Worm (Caenorhabditis elegans): ENCODE data around the gene nrf-5.
A peak's percentile ranks its signal among the peaks of the same experiment; 100 is the strongest.

Gene nrf-5

DNA sequence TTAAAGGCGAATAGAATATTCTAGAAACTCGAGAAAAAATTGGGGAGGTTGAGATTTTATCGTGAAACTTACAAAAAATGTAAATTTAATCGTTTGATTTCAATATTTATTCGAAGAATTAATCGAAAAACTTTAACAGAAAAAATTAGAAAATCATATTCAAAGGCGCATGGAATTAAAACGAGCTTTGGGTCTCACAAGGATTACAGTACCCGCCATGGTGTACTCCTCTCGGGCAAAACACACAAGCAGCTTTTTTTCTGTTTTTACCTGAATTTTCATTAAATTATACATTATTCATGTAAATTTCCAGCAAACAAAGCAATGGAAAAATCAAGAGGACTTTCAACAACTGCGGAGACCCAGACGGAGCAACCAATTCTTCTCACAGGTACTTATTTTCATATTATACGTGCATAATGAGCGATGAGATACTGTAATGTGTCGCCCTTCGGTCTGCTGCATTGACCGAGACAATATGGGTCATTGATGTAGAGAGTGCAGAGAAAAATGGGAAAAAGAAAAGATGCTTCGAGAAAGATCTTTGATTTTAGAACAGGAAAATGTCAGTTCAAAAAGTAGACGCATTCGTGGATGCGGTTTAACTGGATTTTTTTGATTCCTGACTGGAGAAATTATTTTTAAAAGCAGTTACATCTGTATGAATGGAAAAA is 40.7 kb upstream of the nrf-5 start, which contains the start of the genes F53C11.4 and F53C11.5 (continued):
- TF ChIP-seq nhr-20 (tag; optimal IDR thresholded peaks at IDR 0.05) (peak; percentile 49), blmp-1 (tag; optimal IDR thresholded peaks at IDR 0.05) (peak; percentile 63), pag-3 (tag; optimal IDR thresholded peaks at IDR 0.05; ENCODE audit: borderline replicate concordance, insufficient read depth) (no peak), jun-1 (tag; optimal IDR thresholded peaks at IDR 0.05) (peak; percentile 30), nhr-47 (tag; optimal IDR thresholded peaks at IDR 0.05) (no peak)

DNA sequence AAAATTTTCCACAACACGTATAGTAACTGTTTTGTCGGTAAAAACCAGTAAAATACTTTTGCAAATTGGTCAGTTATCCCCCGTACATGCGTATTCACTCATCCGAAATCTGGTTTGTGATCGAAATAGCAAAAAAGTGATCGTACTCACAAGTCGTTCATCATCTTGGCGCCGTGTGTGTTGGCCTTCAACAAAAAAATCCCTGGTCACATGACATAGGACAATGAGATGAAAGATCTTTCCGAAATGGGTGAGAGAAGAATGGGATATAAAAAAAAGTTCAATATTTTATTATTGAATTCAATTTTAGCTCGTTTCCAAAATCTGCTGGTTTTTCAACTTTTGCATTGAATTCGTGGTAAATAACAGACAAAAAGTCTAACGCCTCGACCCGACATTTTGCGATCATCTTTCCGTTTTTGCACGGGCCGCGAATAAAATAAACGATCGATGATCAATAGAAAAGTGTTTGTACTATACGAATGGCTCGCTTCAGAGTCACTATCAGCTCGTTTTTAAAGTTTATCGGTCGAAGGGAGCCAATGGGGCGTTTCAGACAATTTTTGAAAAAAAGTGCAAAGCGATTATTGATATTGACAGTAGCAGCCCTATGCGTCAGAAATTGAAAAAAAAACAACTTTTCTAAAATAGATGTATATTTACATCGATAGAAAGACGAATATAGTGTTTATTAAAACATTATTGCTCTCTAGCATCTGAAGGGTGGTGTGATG is 40.0 kb upstream of the nrf-5 start:
- TF ChIP-seq lir-3 (tag; optimal IDR thresholded peaks at IDR 0.05; ENCODE audit: poor library complexity) (peak; percentile 31), C34B4.2 (tag; optimal IDR thresholded peaks at IDR 0.05) (no peak), efl-1 (optimal IDR thresholded peaks at IDR 0.05) (no peak), efl-1 (GFP tag; optimal IDR thresholded peaks at IDR 0.05 in 1 of 2) (peak in 1 of 2 experiments; percentile 91), elt-3 (tag; optimal IDR thresholded peaks at IDR 0.05) (peak in 1 of 6 experiments; percentile 15), fkh-10 (GFP tag; optimal IDR thresholded peaks at IDR 0.05) (no peak), nhr-90 (tag; optimal IDR thresholded peaks at IDR 0.05; ENCODE audit: poor library complexity) (peak; percentile 51), ceh-8 (GFP tag; optimal IDR thresholded peaks at IDR 0.05) (no peak), ama-1 (optimal IDR thresholded peaks at IDR 0.05) (peak; percentile 23), dpl-1 (GFP tag; optimal IDR thresholded peaks at IDR 0.05) (peak in 1 of 3 experiments; percentile 48), nhr-19 (GFP tag; conservative IDR thresholded peaks at IDR 0.05) (peak; percentile 69), unc-130 (tag; optimal IDR thresholded peaks at IDR 0.05) (peak; percentile 24), lsy-2 (tag; optimal IDR thresholded peaks at IDR 0.05) (peak in 1 of 2 experiments; percentile 57), elt-2 (tag; optimal IDR thresholded peaks at IDR 0.05) (peak; percentile 23), nhr-47 (tag; optimal IDR thresholded peaks at IDR 0.05) (peak; percentile 44), nhr-20 (tag; optimal IDR thresholded peaks at IDR 0.05) (peak; percentile 35), irx-1 (tag; optimal IDR thresholded peaks at IDR 0.05) (peak; percentile 44), nhr-85 (tag) (peak; percentile 95), nhr-71 (tag; optimal IDR thresholded peaks at IDR 0.05) (peak; percentile 80), ztf-4 (tag; optimal IDR thresholded peaks at IDR 0.05) (peak; percentile 57), nhr-11 (tag; optimal IDR thresholded peaks at IDR 0.05) (no peak), ceh-82 (tag; optimal IDR thresholded peaks at IDR 0.05) (peak in 1 of 3 experiments; percentile 2), zip-4 (GFP tag; optimal IDR thresholded peaks at IDR 0.05) (no peak), C16A3.4 (tag; optimal IDR thresholded peaks at IDR 0.05) (peak; percentile 26), blmp-1 (tag; optimal IDR thresholded peaks at IDR 0.05) (peak; percentile 53), mep-1 (tag; optimal IDR thresholded peaks at IDR 0.05) (peak; percentile 51), mdl-1 (tag; optimal IDR thresholded peaks at IDR 0.05) (peak in 1 of 2 experiments; percentile 3), egl-13 (tag; optimal IDR thresholded peaks at IDR 0.05) (no peak), lin-35 (GFP tag; optimal IDR thresholded peaks at IDR 0.05) (peak in 1 of 2 experiments; percentile 34), grh-1 (GFP tag; IDR thresholded peaks at IDR 0.05) (peak; percentile 81), pag-3 (tag; optimal IDR thresholded peaks at IDR 0.05; ENCODE audit: borderline replicate concordance, insufficient read depth) (no peak), ceh-88 (GFP tag; IDR thresholded peaks at IDR 0.05) (no peak), rnt-1 (tag; optimal IDR thresholded peaks at IDR 0.05) (peak; percentile 54), lin-14 (GFP tag; optimal IDR thresholded peaks at IDR 0.05) (peak; percentile 75), snu-23 (GFP tag; optimal IDR thresholded peaks at IDR 0.05) (peak; percentile 67), egl-27 (tag; optimal IDR thresholded peaks at IDR 0.05) (no peak)

Measured in whole organism, L1 larva.